Worm (Caenorhabditis elegans) whole organism, early embryonic: ENCODE measurements around the gene F40C5.1.

Experiments used
- flt-1 ChIP-seq: fragments of 200-800 bp; sonication (Bioruptor generic); IDR thresholded peaks from 2 replicates; pipeline ENCODE4 v1.3.6; 2022; ENCODE audit warnings: missing genetic modification characterization, missing compliant biosample characterization
- hmg-4 ChIP-seq: fragments of 200-800 bp; sonication (Bioruptor generic); optimal IDR thresholded peaks from 2 replicates; lab custom pipeline; 2018; ENCODE audit warnings: mild to moderate bottlenecking, missing genetic modification characterization, missing compliant biosample characterization
- pes-1 ChIP-seq: fragments of 200-800 bp; sonication (Bioruptor generic); IDR thresholded peaks from 2 replicates; pipeline ENCODE4 v1.3.6; 2022; ENCODE audit warnings: missing genetic modification reagents, missing genetic modification characterization, missing compliant biosample characterization
- tbx-37 ChIP-seq: fragments of 200-800 bp; sonication (Bioruptor generic); conservative IDR thresholded peaks from 2 replicates; pipeline ENCODE4 v1.3.6; 2022; ENCODE audit warnings: missing genetic modification reagents, missing genetic modification characterization, missing compliant biosample characterization

ce11 chrV:3548798-3549197 is 23.7 kb upstream of the F40C5.1 start, which contains the start of gene srw-130:
- TF ChIP-seq tbx-37 (GFP tag; lab: Robert Waterston, UW) (no peak), flt-1 (GFP tag; lab: Robert Waterston, UW) (no peak), hmg-4 (GFP tag; lab: Kevin White, UChicago) (no peak), pes-1 (GFP tag; lab: Robert Waterston, UW) (no peak)
